In the genomic region with DNA sequence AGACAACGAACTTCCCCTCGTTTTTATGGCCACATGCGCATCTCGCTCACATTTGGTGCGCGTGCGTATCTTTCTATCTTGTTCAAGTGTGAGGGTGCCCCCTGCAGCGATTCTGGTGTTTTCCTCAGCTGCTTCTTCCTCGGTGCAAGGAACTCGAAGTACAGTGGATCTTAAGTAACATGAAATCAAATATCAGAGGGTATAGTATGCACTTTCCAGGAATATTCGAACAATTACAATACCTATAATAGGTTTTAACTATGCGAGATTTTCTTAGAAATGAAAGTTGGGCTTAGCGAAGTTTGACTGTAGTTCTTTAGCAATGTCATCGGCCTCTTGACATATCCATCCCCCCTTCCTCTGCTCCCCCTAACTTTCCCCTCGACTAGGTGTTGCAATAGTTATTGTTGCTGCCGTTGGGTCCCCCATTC, we compare ENCODE assay signal across 2 fruit fly cellular contexts.
A peak's percentile ranks its signal among the peaks of the same experiment; 100 is the strongest.
TF ChIP-seq lines count a peak whose summit lies in the region.

No protein-coding gene starts in this region.

TF ChIP-seq in whole organism, embryonic, 481 proteins besides CTCF, POLR2A, EP300 and RAD21 (continued from another document and continues in another):
- TF ChIP-seq sisA (GFP tag; IDR thresholded peaks at IDR 0.05; lab: Robert Waterston, UW) (peak; percentile 45; the same call in 1 of the 2 replicates), chn (GFP tag; optimal IDR thresholded peaks at IDR 0.05; lab: Kevin White, UChicago) (peak; percentile 48), klu (GFP tag; IDR thresholded peaks at IDR 0.05; lab: Robert Waterston, UW) (0 out of 2 replicates have a peak, but pooled peaks have one; percentile 22), crol (GFP tag; IDR thresholded peaks at IDR 0.05; lab: Robert Waterston, UW) (peak; percentile 55), tap (tag; optimal IDR thresholded peaks at IDR 0.05; lab: Kevin White, UChicago) (peak; percentile 41), HLH3B (GFP tag; IDR thresholded peaks at IDR 0.05; lab: Robert Waterston, UW) (peak; percentile 49; the same call in 1 of the 2 replicates), phol (tag; optimal IDR thresholded peaks at IDR 0.05; lab: Kevin White, UChicago) (peak; percentile 52), YL-1 (GFP tag; optimal IDR thresholded peaks at IDR 0.05; lab: Kevin White, UChicago) (no peak), Ptx1 (GFP tag; IDR thresholded peaks at IDR 0.05; lab: Robert Waterston, UW) (0 out of 2 replicates have a peak, but pooled peaks have one; percentile 7), CG34224 (GFP tag; IDR thresholded peaks at IDR 0.05; lab: Robert Waterston, UW; ENCODE audit: partially characterized antibody) (no peak), tgo (GFP tag; IDR thresholded peaks at IDR 0.05; lab: Robert Waterston, UW) (peak; percentile 49; the same call in 1 of the 3 replicates), bab2 (GFP tag; optimal IDR thresholded peaks at IDR 0.05; lab: Kevin White, UChicago) (peak; percentile 17), CG11247 (GFP tag; IDR thresholded peaks at IDR 0.05; lab: Robert Waterston, UW) (peak; percentile 53; the same call in 1 of the 2 replicates), az2 (GFP tag; optimal IDR thresholded peaks at IDR 0.05; lab: Kevin White, UChicago) (peak; percentile 28), crp (GFP tag; optimal IDR thresholded peaks at IDR 0.05; lab: Kevin White, UChicago) (no peak), zfh1 (GFP tag; IDR thresholded peaks at IDR 0.05; lab: Robert Waterston, UW) (peak; percentile 90), CG14710 (tag; optimal IDR thresholded peaks at IDR 0.05; lab: Kevin White, UChicago) (peak; percentile 55), CG32767 (GFP tag; IDR thresholded peaks at IDR 0.05; lab: Robert Waterston, UW) (0 out of 2 replicates have a peak, but pooled peaks have one; percentile 10), Med (GFP tag; lab: Kevin White, UChicago) (peak; percentile 67), Lhr (GFP tag; optimal IDR thresholded peaks at IDR 0.05; lab: Kevin White, UChicago) (peak; percentile 27), trem (tag; optimal IDR thresholded peaks at IDR 0.05; lab: Kevin White, UChicago) (peak; percentile 19), CG4424 (GFP tag; optimal IDR thresholded peaks at IDR 0.05; lab: Kevin White, UChicago) (peak; percentile 60), H15 (GFP tag; IDR thresholded peaks at IDR 0.05; lab: Robert Waterston, UW) (0 out of 3 replicates have a peak, but pooled peaks have one; percentile 38), NfI (GFP tag; optimal IDR thresholded peaks at IDR 0.05; lab: Kevin White, UChicago) (peak; percentile 1), CG31441 (GFP tag; IDR thresholded peaks at IDR 0.05; lab: Robert Waterston, UW) (no peak; the same call in 1 of the 2 replicates), hbn (GFP tag; IDR thresholded peaks at IDR 0.05; lab: Robert Waterston, UW; ENCODE audit: partially characterized antibody) (no peak), lov (optimal IDR thresholded peaks at IDR 0.05; lab: Kevin White, UChicago) (no peak), lov (GFP tag; IDR thresholded peaks at IDR 0.05; lab: Robert Waterston, UW) (peak; percentile 77; the same call in 1 of the 3 replicates), bcd (GFP tag; optimal IDR thresholded peaks at IDR 0.05; lab: Kevin White, UChicago) (peak; percentile 0), stwl (tag; optimal IDR thresholded peaks at IDR 0.05; lab: Kevin White, UChicago) (peak; percentile 26), ems (GFP tag; optimal IDR thresholded peaks at IDR 0.05; lab: Kevin White, UChicago) (peak; percentile 25), CG2202 (tag; optimal IDR thresholded peaks at IDR 0.05; lab: Kevin White, UChicago) (peak; percentile 58), CG8944 (GFP tag; optimal IDR thresholded peaks at IDR 0.05; lab: Kevin White, UChicago) (peak; percentile 5), CG7745 (tag; optimal IDR thresholded peaks at IDR 0.05; lab: Kevin White, UChicago) (peak; percentile 70), CG3281 (GFP tag; optimal IDR thresholded peaks at IDR 0.05; lab: Kevin White, UChicago) (no peak), aop (GFP tag; IDR thresholded peaks at IDR 0.05; lab: Robert Waterston, UW) (0 out of 2 replicates have a peak, but pooled peaks have one; percentile 22), slp2 (GFP tag; optimal IDR thresholded peaks at IDR 0.05; lab: Kevin White, UChicago) (no peak), CG7357 (GFP tag; IDR thresholded peaks at IDR 0.05; lab: Robert Waterston, UW) (peak; percentile 20; the same call in 1 of the 3 replicates), CG10959 (GFP tag; IDR thresholded peaks at IDR 0.05; lab: Robert Waterston, UW) (peak; percentile 88), sug (tag; optimal IDR thresholded peaks at IDR 0.05; lab: Kevin White, UChicago) (peak; percentile 59), CG4730 (GFP tag; IDR thresholded peaks at IDR 0.05; lab: Robert Waterston, UW) (peak; percentile 38; the same call in 1 of the 2 replicates), CG6254 (GFP tag; optimal IDR thresholded peaks at IDR 0.05; lab: Kevin White, UChicago) (peak; percentile 34), Atf-2 (GFP tag; optimal IDR thresholded peaks at IDR 0.05; lab: Kevin White, UChicago) (peak; percentile 43), CG15073 (GFP tag; optimal IDR thresholded peaks at IDR 0.05; lab: Kevin White, UChicago) (no peak), sens-2 (GFP tag; IDR thresholded peaks at IDR 0.05; lab: Robert Waterston, UW) (peak; percentile 49), ken (GFP tag; IDR thresholded peaks at IDR 0.05; lab: Robert Waterston, UW) (peak; percentile 36; the same call in 1 of the 3 replicates), vvl (GFP tag; IDR thresholded peaks at IDR 0.05; lab: Robert Waterston, UW) (peak; percentile 78), sob (GFP tag; IDR thresholded peaks at IDR 0.05; lab: Robert Waterston, UW) (peak; percentile 35; the same call in 1 of the 2 replicates), CG33213 (GFP tag; optimal IDR thresholded peaks at IDR 0.05; lab: Kevin White, UChicago) (peak; percentile 24), ranshi (GFP tag; IDR thresholded peaks at IDR 0.05; lab: Robert Waterston, UW) (peak; percentile 52; the same call in 1 of the 2 replicates), CG11085 (GFP tag; IDR thresholded peaks at IDR 0.05; lab: Robert Waterston, UW) (no peak), Ets97D (GFP tag; optimal IDR thresholded peaks at IDR 0.05; lab: Kevin White, UChicago) (peak; percentile 26), sna (GFP tag; IDR thresholded peaks at IDR 0.05; lab: Robert Waterston, UW; ENCODE audit: partially characterized antibody) (no peak), org-1 (GFP tag; optimal IDR thresholded peaks at IDR 0.05; lab: Kevin White, UChicago) (peak; percentile 57), tin (GFP tag; optimal IDR thresholded peaks at IDR 0.05; lab: Kevin White, UChicago) (peak; percentile 75), CG32772 (GFP tag; IDR thresholded peaks at IDR 0.05; lab: Robert Waterston, UW) (peak; percentile 33; the same call in 1 of the 2 replicates), CG12155 (GFP tag; optimal IDR thresholded peaks at IDR 0.05; lab: Kevin White, UChicago) (no peak), CG1603 (tag; optimal IDR thresholded peaks at IDR 0.05; lab: Kevin White, UChicago) (peak; percentile 87), Dll (GFP tag; IDR thresholded peaks at IDR 0.05; lab: Robert Waterston, UW; ENCODE audit: partially characterized antibody) (no peak)

TF ChIP-seq in whole organism, prepupa, 60 proteins besides CTCF, POLR2A, EP300 and RAD21 (continued from another document):
- TF ChIP-seq CG1621 (tag; optimal IDR thresholded peaks at IDR 0.05; lab: Kevin White, UChicago) (peak; percentile 57), Sox14 (GFP tag; optimal IDR thresholded peaks at IDR 0.05; lab: Kevin White, UChicago) (peak; percentile 59), vri (GFP tag; optimal IDR thresholded peaks at IDR 0.05; lab: Kevin White, UChicago) (no peak), dac (GFP tag; optimal IDR thresholded peaks at IDR 0.05; lab: Kevin White, UChicago) (no peak), CG4318 (GFP tag; optimal IDR thresholded peaks at IDR 0.05; lab: Kevin White, UChicago) (no peak), CG11902 (GFP tag; optimal IDR thresholded peaks at IDR 0.05; lab: Kevin White, UChicago) (no peak), eg (GFP tag; IDR thresholded peaks at IDR 0.05; lab: Robert Waterston, UW) (peak; percentile 71), Ets96B (tag; optimal IDR thresholded peaks at IDR 0.05; lab: Kevin White, UChicago) (peak; percentile 56), CG6792 (GFP tag; optimal IDR thresholded peaks at IDR 0.05; lab: Kevin White, UChicago) (peak; percentile 25), Gug (GFP tag; IDR thresholded peaks at IDR 0.05; lab: Robert Waterston, UW) (peak; percentile 54), CG7368 (GFP tag; optimal IDR thresholded peaks at IDR 0.05; lab: Kevin White, UChicago) (peak; percentile 30), CG16779 (tag; optimal IDR thresholded peaks at IDR 0.05; lab: Kevin White, UChicago) (peak; percentile 25), cyc (GFP tag; optimal IDR thresholded peaks at IDR 0.05; lab: Kevin White, UChicago) (peak; percentile 4)
